Worm (Caenorhabditis elegans): Measurements from ENCODE around the gene F46C8.8.

ce11 chrX:7585610-7586259 is 31.5 kb upstream of the F46C8.8 start, which contains the start of gene adt-2:
- no peak for TF ChIP-seq pes-1 (GFP tag; IDR thresholded peaks at IDR 0.05)
- TF ChIP-seq F13C5.2 (tag; optimal IDR thresholded peaks at IDR 0.05), result no peak
- no peak for TF ChIP-seq B0310.2 (tag; optimal IDR thresholded peaks at IDR 0.05)
- no peak for TF ChIP-seq hmg-4 (GFP tag; optimal IDR thresholded peaks at IDR 0.05)
- no peak for TF ChIP-seq scrt-1 (GFP tag; IDR thresholded peaks at IDR 0.05)
- no peak for TF ChIP-seq hmbx-1 (tag; optimal IDR thresholded peaks at IDR 0.05)
- no peak for TF ChIP-seq ama-1 (optimal IDR thresholded peaks at IDR 0.05)
- no peak for TF ChIP-seq tbx-11 (GFP tag; IDR thresholded peaks at IDR 0.05)
- no peak for TF ChIP-seq flt-1 (GFP tag; IDR thresholded peaks at IDR 0.05)
- TF ChIP-seq ets-7 (tag; optimal IDR thresholded peaks at IDR 0.05), result no peak
- no peak for TF ChIP-seq sea-1 (GFP tag; conservative IDR thresholded peaks at IDR 0.05)
